Worm (Caenorhabditis elegans) whole organism, L4 larva: ENCODE measurements around the gene cks-1.
A peak's percentile ranks its signal among the peaks of the same experiment; 100 is the strongest.

Source experiments
- F10B5.3 ChIP-seq: sonication (generic microtip); optimal IDR thresholded peaks from 2 replicates; lab custom pipeline; 2016; ENCODE audit warnings: mild to moderate bottlenecking, missing genetic modification characterization, missing compliant biosample characterization
- F37D6.2 ChIP-seq: sonication (generic microtip); optimal IDR thresholded peaks from 2 replicates; lab custom pipeline; 2016; ENCODE audit warnings: mild to moderate bottlenecking, missing genetic modification characterization, missing compliant biosample characterization
- R02D3.7 ChIP-seq: fragments of 150-350 bp; sonication (generic microtip); optimal IDR thresholded peaks from 3 replicates; lab custom pipeline; 2014; ENCODE audit warnings: missing biosample characterization, missing genetic modification characterization
- Y105C5A.15 ChIP-seq: fragments of 200-800 bp; sonication (Bioruptor generic); IDR thresholded peaks from 2 replicates; pipeline ENCODE4 v1.3.6; 2022; ENCODE audit warnings: missing genetic modification characterization, missing compliant biosample characterization
- Y48G9A.11 ChIP-seq: fragments of 200-800 bp; sonication (Bioruptor generic); IDR thresholded peaks from 2 replicates; pipeline ENCODE4 v1.3.6; 2022; ENCODE audit warnings: missing genetic modification reagents, missing genetic modification characterization, missing compliant biosample characterization
- Y75B8A.6 ChIP-seq: fragments of 200-800 bp; sonication (Bioruptor generic); IDR thresholded peaks from 2 replicates; pipeline ENCODE4 v1.3.6; 2022; ENCODE audit warnings: missing genetic modification reagents, missing genetic modification characterization, missing compliant biosample characterization
- ZK546.5 ChIP-seq, 2 experiments: sonication (generic microtip); optimal IDR thresholded peaks; 2 replicates each; lab custom pipeline; 2017; ENCODE audit warnings: missing biosample characterization in 2 of 2, missing genetic modification characterization in 2 of 2
- ama-1 ChIP-seq: fragments of 150-350 bp; optimal IDR thresholded peaks from 2 replicates; lab custom pipeline; 2014; ENCODE audit warnings: inconsistent platforms, mixed read lengths
- arid-1 ChIP-seq: fragments of 200-800 bp; sonication (Bioruptor generic); conservative IDR thresholded peaks from 2 replicates; pipeline ENCODE4 v1.3.6; 2022; ENCODE audit warnings: missing genetic modification reagents, missing genetic modification characterization, missing compliant biosample characterization
- ceh-20 ChIP-seq: fragments of 200-800 bp; sonication (Bioruptor generic); IDR thresholded peaks from 2 replicates; pipeline ENCODE4 v1.3.6; 2022; ENCODE audit warnings: missing genetic modification reagents, missing genetic modification characterization, missing compliant biosample characterization
- ceh-28 ChIP-seq: fragments of 150-350 bp; optimal IDR thresholded peaks from 2 replicates; lab custom pipeline; 2014; ENCODE audit warnings: missing biosample characterization, missing genetic modification reagents, missing genetic modification characterization
- ceh-62 ChIP-seq: sonication (generic microtip); optimal IDR thresholded peaks from 2 replicates; lab custom pipeline; 2017; ENCODE audit warnings: missing biosample characterization, missing genetic modification characterization
- ces-1 ChIP-seq: fragments of 150-350 bp; sonication (generic microtip); optimal IDR thresholded peaks from 4 replicates; lab custom pipeline; 2014; ENCODE audit warnings: missing biosample characterization, missing genetic modification reagents, missing genetic modification characterization
- daf-16 ChIP-seq, 3 experiments: sonication (generic microtip); optimal IDR thresholded peaks; 2 replicates each; lab custom pipeline; 2016 to 2017; ENCODE audit warnings: missing genetic modification characterization in 3 of 3, missing genetic modification reagents in 3 of 3, mild to moderate bottlenecking in 2 of 3, missing compliant biosample characterization in 2 of 3, missing biosample characterization in 1 of 3, moderate library complexity in 1 of 3
- dmd-6 ChIP-seq: fragments of 200-800 bp; sonication (Bioruptor generic); IDR thresholded peaks from 2 replicates; pipeline ENCODE4 v1.3.6; 2022; ENCODE audit warnings: missing genetic modification reagents, missing genetic modification characterization, missing compliant biosample characterization
- duxl-1 ChIP-seq: sonication (generic microtip); optimal IDR thresholded peaks from 2 replicates; lab custom pipeline; 2016; ENCODE audit warnings: mild to moderate bottlenecking, missing genetic modification characterization, moderate library complexity, missing compliant biosample characterization; ENCODE audit not compliant: poor library complexity
- dve-1 ChIP-seq: sonication (generic microtip); optimal IDR thresholded peaks from 2 replicates; lab custom pipeline; 2017; ENCODE audit warnings: antibody characterized with exemption, mild to moderate bottlenecking, missing genetic modification characterization, missing compliant biosample characterization; ENCODE audit not compliant: insufficient read depth
- egl-43 ChIP-seq: fragments of 200-800 bp; sonication (Bioruptor generic); IDR thresholded peaks from 2 replicates; pipeline ENCODE4 v1.3.6; 2022; ENCODE audit warnings: missing genetic modification reagents, missing genetic modification characterization, missing compliant biosample characterization
- fkh-10 ChIP-seq: fragments of 150-350 bp; optimal IDR thresholded peaks from 2 replicates; lab custom pipeline; 2014; ENCODE audit warnings: missing biosample characterization, missing genetic modification reagents, missing genetic modification characterization
- gei-8 ChIP-seq: fragments of 200-800 bp; sonication (Bioruptor generic); optimal IDR thresholded peaks from 2 replicates; lab custom pipeline; 2018; ENCODE audit warnings: mild to moderate bottlenecking, missing genetic modification characterization, missing compliant biosample characterization
- hlh-30 ChIP-seq: sonication (generic microtip); optimal IDR thresholded peaks from 2 replicates; lab custom pipeline; 2017; ENCODE audit warnings: antibody characterized with exemption, mild to moderate bottlenecking, missing genetic modification characterization, missing compliant biosample characterization; ENCODE audit not compliant: insufficient read depth
- lim-7 ChIP-seq: fragments of 200-800 bp; sonication (Bioruptor generic); IDR thresholded peaks from 2 replicates; pipeline ENCODE4 v1.3.6; 2022; ENCODE audit warnings: missing genetic modification characterization, missing compliant biosample characterization
- lin-1 ChIP-seq: fragments of 200-800 bp; sonication (Bioruptor generic); IDR thresholded peaks from 2 replicates; pipeline ENCODE4 v1.3.6; 2022; ENCODE audit warnings: missing genetic modification reagents, missing genetic modification characterization, missing compliant biosample characterization
- lin-13 ChIP-seq: fragments of 150-350 bp; optimal IDR thresholded peaks from 2 replicates; lab custom pipeline; 2014; ENCODE audit warnings: missing biosample characterization, missing genetic modification reagents, missing genetic modification characterization
- lir-3 ChIP-seq: sonication (generic microtip); optimal IDR thresholded peaks from 2 replicates; lab custom pipeline; 2016; ENCODE audit warnings: mild to moderate bottlenecking, missing genetic modification characterization, missing compliant biosample characterization
- mdt-29 ChIP-seq: fragments of 200-800 bp; sonication (Bioruptor generic); IDR thresholded peaks from 2 replicates; pipeline ENCODE4 v1.3.6; 2022; ENCODE audit warnings: missing genetic modification reagents, missing genetic modification characterization, missing compliant biosample characterization
- mes-2 ChIP-seq: sonication (generic microtip); optimal IDR thresholded peaks from 2 replicates; lab custom pipeline; 2016; ENCODE audit warnings: missing genotype, mild to moderate bottlenecking, missing genetic modification characterization, missing compliant biosample characterization; ENCODE audit not compliant: poor library complexity, severe bottlenecking
- mxl-2 ChIP-seq: fragments of 200-800 bp; sonication (Bioruptor generic); conservative IDR thresholded peaks from 2 replicates; pipeline ENCODE4 v1.3.6; 2022; ENCODE audit warnings: missing genetic modification reagents, missing genetic modification characterization, missing compliant biosample characterization
- mxl-3 ChIP-seq: fragments of 200-800 bp; sonication (Bioruptor generic); optimal IDR thresholded peaks from 2 replicates; lab custom pipeline; 2018; ENCODE audit warnings: mild to moderate bottlenecking, missing genetic modification characterization, missing compliant biosample characterization
- nhr-11 ChIP-seq: fragments of 150-350 bp; optimal IDR thresholded peaks from 2 replicates; lab custom pipeline; 2014; ENCODE audit warnings: missing biosample characterization, missing genetic modification characterization
- nhr-237 ChIP-seq: sonication (generic microtip); optimal IDR thresholded peaks from 2 replicates; lab custom pipeline; 2017; ENCODE audit warnings: missing biosample characterization, missing genetic modification characterization
- nhr-28 ChIP-seq: fragments of 150-350 bp; optimal IDR thresholded peaks from 2 replicates; lab custom pipeline; 2014; ENCODE audit warnings: missing biosample characterization, missing genetic modification characterization
- nhr-41 ChIP-seq: fragments of 200-800 bp; sonication (Bioruptor generic); IDR thresholded peaks from 2 replicates; pipeline ENCODE4 v1.3.6; 2022; ENCODE audit warnings: missing genetic modification reagents, missing genetic modification characterization, missing compliant biosample characterization
- nhr-42 ChIP-seq: fragments of 200-800 bp; sonication (Bioruptor generic); IDR thresholded peaks from 2 replicates; pipeline ENCODE4 v1.3.6; 2022; ENCODE audit warnings: missing genetic modification characterization, missing compliant biosample characterization
- nhr-48 ChIP-seq: sonication (generic microtip); optimal IDR thresholded peaks from 2 replicates; lab custom pipeline; 2016; ENCODE audit warnings: mild to moderate bottlenecking, missing genetic modification characterization, missing compliant biosample characterization
- nhr-6 ChIP-seq: fragments of 150-350 bp; optimal IDR thresholded peaks from 2 replicates; lab custom pipeline; 2014; ENCODE audit warnings: missing biosample characterization, missing genetic modification characterization
- pha-4 ChIP-seq, 2 experiments: fragments of 150-350 bp in 1 of 2; fragments of 200-800 bp in 1 of 2; sonication (Bioruptor generic) in 1 of 2; IDR thresholded peaks in 1 of 2; optimal IDR thresholded peaks in 1 of 2; 2 replicates each; pipeline versions ENCODE4 v1.3.6 to Lab custom; 2014 to 2022; ENCODE audit warnings: missing genetic modification characterization in 2 of 2, missing genetic modification reagents in 2 of 2, missing biosample characterization in 1 of 2, missing compliant biosample characterization in 1 of 2
- rbr-2 ChIP-seq: sonication (generic microtip); optimal IDR thresholded peaks from 2 replicates; lab custom pipeline; 2016; ENCODE audit warnings: missing genotype, missing genetic modification characterization, missing compliant biosample characterization
- saeg-2 ChIP-seq: fragments of 200-800 bp; sonication (Bioruptor generic); IDR thresholded peaks from 2 replicates; pipeline ENCODE4 v1.3.6; 2022; ENCODE audit warnings: missing genetic modification reagents, missing genetic modification characterization, missing compliant biosample characterization
- skn-1 ChIP-seq: fragments of 150-350 bp; optimal IDR thresholded peaks from 2 replicates; lab custom pipeline; 2014; ENCODE audit warnings: missing biosample characterization, missing genetic modification characterization
- spr-1 ChIP-seq: sonication (generic microtip); optimal IDR thresholded peaks from 2 replicates; lab custom pipeline; 2016; ENCODE audit warnings: mild to moderate bottlenecking, missing genetic modification characterization, missing compliant biosample characterization
- tra-1 ChIP-seq: fragments of 200-800 bp; sonication (Bioruptor generic); IDR thresholded peaks from 2 replicates; pipeline ENCODE4 v1.3.6; 2022; ENCODE audit warnings: missing genetic modification reagents, missing genetic modification characterization, missing compliant biosample characterization
- unc-62 ChIP-seq, 3 experiments: fragments of 150-350 bp in 1 of 3; sonication (generic microtip); optimal IDR thresholded peaks in 2 of 3; peaks in 1 of 3; 1 replicate in 1 of 3; 2 replicates in 2 of 3; lab custom pipeline; 2014 to 2017; ENCODE audit warnings: missing biosample characterization in 3 of 3, missing genetic modification characterization in 3 of 3, missing genetic modification reagents in 3 of 3, missing genotype in 1 of 3
- vab-7 ChIP-seq: fragments of 200-800 bp; sonication (Bioruptor generic); IDR thresholded peaks from 2 replicates; pipeline ENCODE4 v1.3.6; 2022; ENCODE audit warnings: missing genetic modification reagents, missing genetic modification characterization, missing compliant biosample characterization
- ztf-11 ChIP-seq: fragments of 150-350 bp; optimal IDR thresholded peaks from 2 replicates; lab custom pipeline; 2014; ENCODE audit warnings: missing biosample characterization, missing genetic modification characterization

cks-1 gene

DNA sequence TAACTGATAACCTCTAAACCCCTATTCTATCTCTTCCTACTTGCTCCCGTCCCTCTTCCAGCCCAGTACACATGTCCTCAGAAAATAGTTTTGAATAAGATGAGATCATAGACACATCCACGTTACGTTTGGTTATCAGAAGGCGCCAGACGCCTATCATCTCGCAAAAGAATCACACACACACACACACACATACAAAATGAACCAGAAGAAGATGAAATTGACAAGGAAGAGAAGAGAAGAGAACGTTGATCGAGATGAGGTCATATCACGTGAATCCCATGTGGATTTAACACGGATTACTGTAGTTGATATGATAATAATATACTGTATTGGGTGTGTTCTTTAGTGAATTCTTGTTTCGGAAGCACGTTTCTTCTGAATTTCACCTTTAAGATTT, 12.3 kb downstream of the cks-1 start (continued):
- TF ChIP-seq nhr-41 (GFP tag; lab: Robert Waterston, UW), result no peak

DNA sequence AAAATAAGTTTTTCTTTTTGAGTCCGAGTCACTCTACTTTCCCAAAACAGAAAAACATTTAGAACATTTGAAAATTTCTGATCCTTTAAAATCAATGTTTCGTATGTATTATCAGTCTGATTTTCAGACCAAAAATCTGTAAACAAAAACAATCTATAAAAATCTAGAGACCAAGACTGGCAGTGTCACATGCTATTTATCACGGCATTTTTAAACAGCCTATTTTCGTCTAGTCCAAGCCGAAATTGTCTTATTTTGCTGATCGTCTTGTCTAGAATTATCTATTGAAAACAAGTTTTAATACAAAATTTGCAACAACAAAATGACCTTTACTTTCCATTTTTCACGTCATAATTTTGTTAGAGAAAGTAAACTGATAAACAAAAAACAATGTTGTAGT, 12.9 kb downstream of the cks-1 start:
- TF ChIP-seq daf-16 (GFP tag; optimal IDR thresholded peaks at IDR 0.05; lab: Kevin White, UChicago) (no peak), daf-16 (tag; optimal IDR thresholded peaks at IDR 0.05; lab: Kevin White, UChicago) (peak; percentile 97), lim-7 (GFP tag; lab: Robert Waterston, UW) (no peak), dve-1 (peak; percentile 27)
- TF ChIP-seq, all 104 proteins: peak for 2

DNA sequence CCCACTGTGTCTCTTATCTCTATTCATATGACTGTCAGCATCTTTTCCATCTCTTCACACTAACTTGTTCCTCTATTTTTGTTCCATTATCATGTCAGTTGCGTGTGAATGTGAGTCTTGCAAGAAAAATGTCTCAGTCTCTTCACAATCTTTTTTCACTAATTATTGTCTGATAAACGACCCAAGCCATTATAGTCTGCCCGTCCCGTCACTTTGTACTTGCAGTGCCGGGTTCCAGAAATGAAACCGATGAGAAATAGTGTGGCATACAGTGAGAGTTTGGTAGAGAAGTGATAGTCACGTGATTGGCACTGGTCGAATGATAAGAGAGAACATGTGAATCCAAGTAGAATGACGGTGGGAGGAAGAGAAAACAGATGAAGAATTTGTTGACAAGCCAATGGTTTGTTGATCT, 13.9 kb downstream of the cks-1 start:
- no peak for TF ChIP-seq fkh-10
- TF ChIP-seq ztf-11 (tag; lab: Kevin White, UChicago), result no peak
- no peak for TF ChIP-seq ama-1 (lab: Kevin White, UChicago)
- TF ChIP-seq ZK546.5 (tag; optimal IDR thresholded peaks at IDR 0.05; lab: Kevin White, UChicago), result no peak
- peak; percentile 7 for TF ChIP-seq duxl-1 (tag; lab: Kevin White, UChicago)
- TF ChIP-seq unc-62 (GFP tag; optimal IDR thresholded peaks at IDR 0.05 in 1 of 2; lab: Kevin White, UChicago), result peak in 1 of 2 experiments; percentile 69
- TF ChIP-seq unc-62 (tag; optimal IDR thresholded peaks at IDR 0.05; lab: Kevin White, UChicago), result peak; percentile 47
- no peak for TF ChIP-seq ceh-28 (tag; lab: Kevin White, UChicago)
- peak; percentile 34 for TF ChIP-seq rbr-2 (tag; lab: Kevin White, UChicago)
- TF ChIP-seq mxl-2 (GFP tag; lab: Robert Waterston, UW), result peak; percentile 84
- no peak for TF ChIP-seq nhr-237 (tag; lab: Kevin White, UChicago)
- peak; percentile 48 for TF ChIP-seq mes-2 (tag; lab: Kevin White, UChicago)
- no peak for TF ChIP-seq Y48G9A.11
- TF ChIP-seq F10B5.3 (tag; lab: Kevin White, UChicago), result no peak
- TF ChIP-seq ceh-20 (GFP tag; lab: Robert Waterston, UW), result peak; percentile 87
- TF ChIP-seq Y105C5A.15 (GFP tag; lab: Robert Waterston, UW), result no peak
- TF ChIP-seq hlh-30 (tag; lab: Kevin White, UChicago), result peak; percentile 98
- peak; percentile 75 for TF ChIP-seq pha-4 (GFP tag; IDR thresholded peaks at IDR 0.05; lab: Robert Waterston, UW)
- TF ChIP-seq pha-4 (tag; optimal IDR thresholded peaks at IDR 0.05; lab: Kevin White, UChicago), result no peak
- TF ChIP-seq lin-13 (GFP tag; lab: Kevin White, UChicago), result peak; percentile 83
- TF ChIP-seq nhr-28, result peak; percentile 99
- TF ChIP-seq dmd-6, result peak; percentile 99
- peak; percentile 95 for TF ChIP-seq nhr-11 (tag; lab: Kevin White, UChicago)
- no peak for TF ChIP-seq lir-3 (tag; lab: Kevin White, UChicago)
- TF ChIP-seq Y75B8A.6, result 0 out of 2 replicates have a peak, but pooled peaks have one; percentile 17
- peak; percentile 96 for TF ChIP-seq tra-1 (GFP tag; lab: Robert Waterston, UW)
- TF ChIP-seq egl-43 (GFP tag; lab: Robert Waterston, UW), result no peak
- TF ChIP-seq F37D6.2 (tag; lab: Kevin White, UChicago), result no peak
- TF ChIP-seq nhr-42 (GFP tag; lab: Robert Waterston, UW), result peak; percentile 61; the same call in 1 of the 2 replicates
- TF ChIP-seq saeg-2 (GFP tag; lab: Robert Waterston, UW), result peak; percentile 96
- TF ChIP-seq daf-16 (GFP tag; optimal IDR thresholded peaks at IDR 0.05; lab: Kevin White, UChicago), result peak; percentile 97 to 99
- TF ChIP-seq daf-16 (tag; optimal IDR thresholded peaks at IDR 0.05; lab: Kevin White, UChicago), result peak; percentile 98
- peak; percentile 75 for TF ChIP-seq nhr-6 (tag; lab: Kevin White, UChicago)
- peak; percentile 92 for TF ChIP-seq mxl-3 (GFP tag; lab: Kevin White, UChicago)
- TF ChIP-seq lin-1 (GFP tag; lab: Robert Waterston, UW), result peak; percentile 91; the same call in 1 of the 2 replicates
- 0 out of 2 replicates have a peak, but pooled peaks have one; percentile 27 for TF ChIP-seq arid-1
- no peak for TF ChIP-seq ces-1 (GFP tag; lab: Kevin White, UChicago)
- no peak for TF ChIP-seq lim-7 (GFP tag; lab: Robert Waterston, UW)
- TF ChIP-seq mdt-29 (GFP tag; lab: Robert Waterston, UW), result peak; percentile 89
- peak; percentile 87 for TF ChIP-seq spr-1 (tag; lab: Kevin White, UChicago)
- TF ChIP-seq R02D3.7 (tag; lab: Kevin White, UChicago), result no peak
- peak; percentile 99 for TF ChIP-seq nhr-48 (tag; lab: Kevin White, UChicago)
- TF ChIP-seq ceh-62, result no peak
- peak; percentile 99 for TF ChIP-seq gei-8 (GFP tag; lab: Kevin White, UChicago)
- no peak for TF ChIP-seq vab-7 (GFP tag; lab: Robert Waterston, UW)
- TF ChIP-seq skn-1 (tag; lab: Kevin White, UChicago), result no peak
